Worm (Caenorhabditis elegans) whole organism, young adult: ENCODE data around the gene sre-3.

Experiments used
- B0019.2 ChIP-seq: fragments of 200-800 bp; sonication (Bioruptor generic); conservative IDR thresholded peaks from 2 replicates; pipeline ENCODE4 v1.3.6; 2022; ENCODE audit warnings: missing genetic modification reagents, missing genetic modification characterization, missing compliant biosample characterization
- C17E4.6 ChIP-seq: fragments of 200-800 bp; sonication (Bioruptor generic); IDR thresholded peaks from 2 replicates; pipeline ENCODE4 v1.3.6; 2022; ENCODE audit warnings: missing genetic modification reagents, missing genetic modification characterization, missing compliant biosample characterization
- D2030.7 ChIP-seq: fragments of 200-800 bp; sonication (Bioruptor generic); IDR thresholded peaks from 2 replicates; pipeline ENCODE4 v1.3.6; 2022; ENCODE audit warnings: missing genetic modification reagents, missing genetic modification characterization, missing compliant biosample characterization
- F22D6.2 ChIP-seq: sonication (generic microtip); optimal IDR thresholded peaks from 2 replicates; lab custom pipeline; 2016; ENCODE audit warnings: mild to moderate bottlenecking, missing genetic modification characterization, missing compliant biosample characterization
- F37B4.10 ChIP-seq: fragments of 200-800 bp; sonication (Bioruptor generic); IDR thresholded peaks from 2 replicates; pipeline ENCODE4 v1.3.6; 2022; ENCODE audit warnings: missing genetic modification characterization, missing compliant biosample characterization
- F52B5.7 ChIP-seq: sonication (generic microtip); optimal IDR thresholded peaks from 2 replicates; lab custom pipeline; 2016; ENCODE audit warnings: mild to moderate bottlenecking, missing genetic modification characterization, missing compliant biosample characterization
- K12H6.12 ChIP-seq: fragments of 200-800 bp; sonication (Bioruptor generic); optimal IDR thresholded peaks from 2 replicates; lab custom pipeline; 2018; ENCODE audit warnings: mild to moderate bottlenecking, missing genetic modification characterization, missing compliant biosample characterization
- Y56A3A.18 ChIP-seq: fragments of 200-800 bp; sonication (Bioruptor generic); IDR thresholded peaks from 2 replicates; pipeline ENCODE4 v1.3.6; 2022; ENCODE audit warnings: missing genetic modification reagents, missing genetic modification characterization, missing compliant biosample characterization
- Y79H2A.3 ChIP-seq: fragments of 200-800 bp; sonication (Bioruptor generic); conservative IDR thresholded peaks from 2 replicates; pipeline ENCODE4 v1.3.6; 2022; ENCODE audit warnings: missing genetic modification reagents, missing genetic modification characterization, missing compliant biosample characterization
- ZK185.1 ChIP-seq: sonication (generic microtip); optimal IDR thresholded peaks from 2 replicates; lab custom pipeline; 2016; ENCODE audit warnings: mild to moderate bottlenecking, missing genetic modification characterization, missing compliant biosample characterization; ENCODE audit not compliant: poor library complexity, severe bottlenecking
- akir-1 ChIP-seq: fragments of 200-800 bp; sonication (Bioruptor generic); optimal IDR thresholded peaks from 2 replicates; lab custom pipeline; 2018; ENCODE audit warnings: mild to moderate bottlenecking, missing genetic modification characterization, moderate library complexity, missing compliant biosample characterization
- attf-5 ChIP-seq: fragments of 200-800 bp; sonication (Bioruptor generic); optimal IDR thresholded peaks from 2 replicates; lab custom pipeline; 2018; ENCODE audit warnings: mild to moderate bottlenecking, missing genetic modification characterization, missing compliant biosample characterization
- ceh-100 ChIP-seq: fragments of 200-800 bp; sonication (Bioruptor generic); IDR thresholded peaks from 2 replicates; pipeline ENCODE4 v1.3.6; 2022; ENCODE audit warnings: missing genetic modification reagents, missing genetic modification characterization, missing compliant biosample characterization
- ceh-40 ChIP-seq: fragments of 200-800 bp; sonication (Bioruptor generic); IDR thresholded peaks from 2 replicates; pipeline ENCODE4 v1.3.6; 2022; ENCODE audit warnings: missing genetic modification characterization, missing compliant biosample characterization
- ceh-91 ChIP-seq: fragments of 200-800 bp; sonication (Bioruptor generic); IDR thresholded peaks from 2 replicates; pipeline ENCODE4 v1.3.6; 2022; ENCODE audit warnings: missing genetic modification reagents, missing genetic modification characterization, missing compliant biosample characterization
- die-1 ChIP-seq: sonication (generic microtip); optimal IDR thresholded peaks from 2 replicates; lab custom pipeline; 2016; ENCODE audit warnings: missing genotype, mild to moderate bottlenecking, missing genetic modification characterization, missing compliant biosample characterization
- dpl-1 ChIP-seq: fragments of 150-350 bp; optimal IDR thresholded peaks from 2 replicates; lab custom pipeline; 2014; ENCODE audit warnings: missing biosample characterization, missing genetic modification reagents, missing genetic modification characterization
- efl-1 ChIP-seq: fragments of 150-350 bp; optimal IDR thresholded peaks from 2 replicates; lab custom pipeline; 2014; ENCODE audit warnings: missing biosample characterization, missing genetic modification reagents, missing genetic modification characterization
- ets-4 ChIP-seq: fragments of 200-800 bp; sonication (Bioruptor generic); optimal IDR thresholded peaks from 2 replicates; lab custom pipeline; 2018; ENCODE audit warnings: mild to moderate bottlenecking, missing genetic modification characterization, missing compliant biosample characterization
- hlh-26 ChIP-seq: fragments of 200-800 bp; sonication (Bioruptor generic); conservative IDR thresholded peaks from 2 replicates; pipeline ENCODE4 v1.3.6; 2022; ENCODE audit warnings: missing genetic modification reagents, missing genetic modification characterization, missing compliant biosample characterization
- hmg-20 ChIP-seq: fragments of 200-800 bp; sonication (Bioruptor generic); IDR thresholded peaks from 2 replicates; pipeline ENCODE4 v1.3.6; 2022; ENCODE audit warnings: missing genetic modification reagents, missing genetic modification characterization, missing compliant biosample characterization
- hrde-1 ChIP-seq: sonication (generic microtip); optimal IDR thresholded peaks from 2 replicates; lab custom pipeline; 2016; ENCODE audit warnings: missing genetic modification characterization, mild to moderate bottlenecking, missing compliant biosample characterization, moderate library complexity, missing genotype, missing genetic modification reagents, borderline replicate concordance
- nfyb-1 ChIP-seq: fragments of 200-800 bp; sonication (Bioruptor generic); IDR thresholded peaks from 2 replicates; pipeline ENCODE4 v1.3.6; 2022; ENCODE audit warnings: missing genetic modification reagents, missing genetic modification characterization, missing compliant biosample characterization
- nhr-179 ChIP-seq: sonication (generic microtip); optimal IDR thresholded peaks from 2 replicates; lab custom pipeline; 2016; ENCODE audit warnings: mild to moderate bottlenecking, missing genetic modification characterization, missing compliant biosample characterization
- nhr-27 ChIP-seq: fragments of 200-800 bp; sonication (Bioruptor generic); optimal IDR thresholded peaks from 2 replicates; lab custom pipeline; 2018; ENCODE audit warnings: mild to moderate bottlenecking, missing genetic modification characterization, moderate library complexity, missing compliant biosample characterization
- nhr-80 ChIP-seq: sonication (generic microtip); optimal IDR thresholded peaks from 2 replicates; lab custom pipeline; 2016; ENCODE audit warnings: missing genetic modification characterization, missing compliant biosample characterization
- rcor-1 ChIP-seq: fragments of 200-800 bp; sonication (Bioruptor generic); IDR thresholded peaks from 2 replicates; pipeline ENCODE4 v1.3.6; 2022; ENCODE audit warnings: missing genetic modification reagents, missing genetic modification characterization, missing compliant biosample characterization
- snpc-4 ChIP-seq, 5 experiments: fragments of 150-350 bp in 1 of 5; sonication (generic microtip) in 4 of 5; optimal IDR thresholded peaks; 2 replicates each; lab custom pipeline; 2014 to 2018; ENCODE audit warnings: missing genetic modification characterization in 5 of 5, missing biosample characterization in 3 of 5, antibody characterized with exemption in 2 of 5, mild to moderate bottlenecking in 2 of 5, missing compliant biosample characterization in 2 of 5, missing genotype in 2 of 5, moderate library complexity in 2 of 5, missing genetic modification reagents in 1 of 5
- sptf-2 ChIP-seq: fragments of 200-800 bp; sonication (Bioruptor generic); optimal IDR thresholded peaks from 2 replicates; lab custom pipeline; 2018; ENCODE audit warnings: mild to moderate bottlenecking, missing genetic modification characterization, missing compliant biosample characterization
- tbp1 ChIP-seq: fragments of 200-800 bp; sonication (Bioruptor generic); optimal IDR thresholded peaks from 2 replicates; lab custom pipeline; 2018; ENCODE audit warnings: mild to moderate bottlenecking, missing genetic modification characterization, missing compliant biosample characterization
- unc-62 ChIP-seq: fragments of 150-350 bp; optimal IDR thresholded peaks from 2 replicates; lab custom pipeline; 2014; ENCODE audit warnings: missing biosample characterization, missing genetic modification reagents, missing genetic modification characterization
- ztf-6 ChIP-seq: fragments of 200-800 bp; sonication (Bioruptor generic); IDR thresholded peaks from 2 replicates; pipeline ENCODE4 v1.3.6; 2022; ENCODE audit warnings: missing genetic modification reagents, missing genetic modification characterization, missing compliant biosample characterization

Gene sre-3

ce11 chrII:7374980-7375379 is 10.6 kb upstream of the sre-3 start, which contains the start of gene F43E2.1:
Gene F43E2.1, plus strand, starts transcription at chrII:7375280.
- TF ChIP-seq unc-62 (GFP tag; lab: Kevin White, UChicago), result no peak
- TF ChIP-seq F52B5.7, result no peak
- no peak for TF ChIP-seq nfyb-1 (GFP tag; lab: Robert Waterston, UW)

ce11 chrII:7379021-7379420 is 6.5 kb upstream of the sre-3 start, which contains the start of gene C07D10.6:
Gene C07D10.6, plus strand, starts transcription at chrII:7379321.
- no peak for TF ChIP-seq ZK185.1
- TF ChIP-seq sptf-2 (GFP tag; lab: Kevin White, UChicago), result no peak
- TF ChIP-seq ceh-40 (GFP tag; lab: Robert Waterston, UW), result no peak
- TF ChIP-seq Y79H2A.3 (GFP tag; lab: Robert Waterston, UW), result no peak
- no peak for TF ChIP-seq K12H6.12 (tag; lab: Kevin White, UChicago)
- TF ChIP-seq snpc-4 (GFP tag; optimal IDR thresholded peaks at IDR 0.05; lab: Kevin White, UChicago), result no peak
- TF ChIP-seq snpc-4 (tag; optimal IDR thresholded peaks at IDR 0.05; lab: Kevin White, UChicago), result no peak
- no peak for TF ChIP-seq hrde-1 (tag; lab: Kevin White, UChicago)
- TF ChIP-seq akir-1, result no peak
- TF ChIP-seq tbp1 (GFP tag; lab: Kevin White, UChicago), result no peak
- no peak for TF ChIP-seq attf-5 (GFP tag; lab: Kevin White, UChicago)
- no peak for TF ChIP-seq F37B4.10 (GFP tag; lab: Robert Waterston, UW)
- no peak for TF ChIP-seq D2030.7 (GFP tag; lab: Robert Waterston, UW)
- TF ChIP-seq Y56A3A.18, result no peak
- TF ChIP-seq, all 124 proteins: peak for 0

- no peak for TF ChIP-seq rcor-1 (GFP tag; lab: Robert Waterston, UW)
- no peak for TF ChIP-seq nhr-27 (tag; lab: Kevin White, UChicago)
- no peak for TF ChIP-seq efl-1 (GFP tag; lab: Kevin White, UChicago)
- no peak for TF ChIP-seq nhr-179 (tag; lab: Kevin White, UChicago)
- TF ChIP-seq ztf-6 (GFP tag; lab: Robert Waterston, UW), result no peak
- TF ChIP-seq dpl-1 (GFP tag; lab: Kevin White, UChicago), result no peak
- no peak for TF ChIP-seq B0019.2 (GFP tag; lab: Robert Waterston, UW)
- no peak for TF ChIP-seq tbp1 (GFP tag; lab: Kevin White, UChicago)
- TF ChIP-seq ceh-91 (GFP tag; lab: Robert Waterston, UW), result no peak
- no peak for TF ChIP-seq ets-4 (GFP tag; lab: Kevin White, UChicago)
- TF ChIP-seq, all 124 proteins: peak for 0
Observed at ce11 chrII:7381142-7381611, 4.4 kb upstream of the sre-3 start, which contains the start of gene C07D10.5. Gene C07D10.5, plus strand, starts transcription at chrII:7381561.

- no peak for TF ChIP-seq hmg-20
- TF ChIP-seq F37B4.10 (GFP tag; lab: Robert Waterston, UW), result no peak
- no peak for TF ChIP-seq Y79H2A.3 (GFP tag; lab: Robert Waterston, UW)
- TF ChIP-seq hlh-26 (GFP tag; lab: Robert Waterston, UW), result no peak
- TF ChIP-seq snpc-4 (GFP tag; optimal IDR thresholded peaks at IDR 0.05; lab: Kevin White, UChicago), result no peak
- no peak for TF ChIP-seq snpc-4 (tag; optimal IDR thresholded peaks at IDR 0.05; lab: Kevin White, UChicago)
- no peak for TF ChIP-seq die-1 (tag; lab: Kevin White, UChicago)
- peak; percentile 33 for TF ChIP-seq unc-62 (GFP tag; lab: Kevin White, UChicago)
- TF ChIP-seq ceh-100 (GFP tag; lab: Robert Waterston, UW), result no peak
- TF ChIP-seq nhr-80, result peak; percentile 68
- no peak for TF ChIP-seq F22D6.2 (tag; lab: Kevin White, UChicago)
- no peak for TF ChIP-seq C17E4.6 (GFP tag; lab: Robert Waterston, UW)
- TF ChIP-seq, all 124 proteins: peak for 2
Observed at ce11 chrII:7381947-7382346, 3.6 kb upstream of the sre-3 start.
